Worm (Caenorhabditis elegans) whole organism, late embryonic: ENCODE data around the gene csn-5.

Source experiments
- F13H6.1 ChIP-seq: sonication (generic microtip); optimal IDR thresholded peaks from 2 replicates; lab custom pipeline; 2016; ENCODE audit warnings: missing genetic modification characterization, missing compliant biosample characterization
- K02D7.2 ChIP-seq: sonication (generic microtip); optimal IDR thresholded peaks from 2 replicates; lab custom pipeline; 2017; ENCODE audit warnings: mild to moderate bottlenecking, missing genetic modification characterization, missing compliant biosample characterization
- T23F11.4 ChIP-seq: fragments of 200-800 bp; sonication (Bioruptor generic); optimal IDR thresholded peaks from 2 replicates; lab custom pipeline; 2018; ENCODE audit warnings: mild to moderate bottlenecking, missing genetic modification characterization, missing compliant biosample characterization
- Y22D7AL.16 ChIP-seq: sonication (generic microtip); optimal IDR thresholded peaks from 2 replicates; lab custom pipeline; 2016; ENCODE audit warnings: missing genetic modification characterization, missing compliant biosample characterization
- ahr-1 ChIP-seq: sonication (generic microtip); optimal IDR thresholded peaks from 2 replicates; lab custom pipeline; 2016; ENCODE audit warnings: missing genetic modification characterization, missing compliant biosample characterization
- ama-1 ChIP-seq: fragments of 150-350 bp; optimal IDR thresholded peaks from 2 replicates; lab custom pipeline; 2014
- ceh-14 ChIP-seq: sonication (generic microtip); optimal IDR thresholded peaks from 2 replicates; lab custom pipeline; 2016; ENCODE audit warnings: missing genotype, missing genetic modification characterization, missing compliant biosample characterization
- ceh-18 ChIP-seq: sonication (generic microtip); optimal IDR thresholded peaks from 2 replicates; lab custom pipeline; 2016; ENCODE audit warnings: missing genetic modification characterization, missing compliant biosample characterization
- ceh-19 ChIP-seq: fragments of 200-800 bp; sonication (Bioruptor generic); optimal IDR thresholded peaks from 2 replicates; lab custom pipeline; 2018; ENCODE audit warnings: mild to moderate bottlenecking, missing genetic modification characterization, missing compliant biosample characterization
- ceh-2 ChIP-seq: sonication (generic microtip); optimal IDR thresholded peaks from 2 replicates; lab custom pipeline; 2016; ENCODE audit warnings: missing genotype, missing genetic modification characterization, missing compliant biosample characterization
- ceh-30 ChIP-seq: fragments of 150-350 bp; optimal IDR thresholded peaks from 2 replicates; lab custom pipeline; 2014; ENCODE audit warnings: missing biosample characterization, missing genetic modification characterization
- ceh-34 ChIP-seq: sonication (generic microtip); optimal IDR thresholded peaks from 2 replicates; lab custom pipeline; 2016; ENCODE audit warnings: mild to moderate bottlenecking, missing genetic modification characterization, missing compliant biosample characterization
- ceh-48 ChIP-seq: sonication (generic microtip); optimal IDR thresholded peaks from 2 replicates; lab custom pipeline; 2016; ENCODE audit warnings: missing genetic modification characterization, inconsistent platforms, missing compliant biosample characterization
- dve-1 ChIP-seq: sonication (generic microtip); optimal IDR thresholded peaks from 2 replicates; lab custom pipeline; 2017; ENCODE audit warnings: antibody characterized with exemption, mild to moderate bottlenecking, missing genetic modification characterization, missing compliant biosample characterization
- elt-2 ChIP-seq: sonication (generic microtip); optimal IDR thresholded peaks from 2 replicates; lab custom pipeline; 2016; ENCODE audit warnings: missing genetic modification reagents, missing genetic modification characterization, missing compliant biosample characterization
- ets-4 ChIP-seq: sonication (generic microtip); optimal IDR thresholded peaks from 2 replicates; lab custom pipeline; 2016; ENCODE audit warnings: missing genetic modification characterization, missing compliant biosample characterization
- eyg-1 ChIP-seq: sonication (generic microtip); optimal IDR thresholded peaks from 2 replicates; lab custom pipeline; 2016; ENCODE audit warnings: missing genotype, missing genetic modification characterization, missing compliant biosample characterization
- fax-1 ChIP-seq: sonication (generic microtip); optimal IDR thresholded peaks from 2 replicates; lab custom pipeline; 2016; ENCODE audit warnings: missing genotype, missing genetic modification characterization, missing compliant biosample characterization
- fkh-10 ChIP-seq: fragments of 150-350 bp; optimal IDR thresholded peaks from 2 replicates; lab custom pipeline; 2014; ENCODE audit warnings: missing biosample characterization, missing genetic modification reagents, missing genetic modification characterization
- fkh-6 ChIP-seq: sonication (generic microtip); optimal IDR thresholded peaks from 2 replicates; lab custom pipeline; 2016; ENCODE audit warnings: missing genetic modification characterization, missing compliant biosample characterization
- gmeb-2 ChIP-seq: sonication (generic microtip); optimal IDR thresholded peaks from 2 replicates; lab custom pipeline; 2016; ENCODE audit warnings: missing genetic modification characterization, inconsistent platforms, missing compliant biosample characterization
- hlh-15 ChIP-seq: sonication (generic microtip); optimal IDR thresholded peaks from 2 replicates; lab custom pipeline; 2016; ENCODE audit warnings: missing genetic modification characterization, missing compliant biosample characterization
- hlh-30 ChIP-seq: sonication (generic microtip); optimal IDR thresholded peaks from 2 replicates; lab custom pipeline; 2017; ENCODE audit warnings: antibody characterized with exemption, missing genetic modification characterization, missing compliant biosample characterization; ENCODE audit not compliant: insufficient read depth
- lin-11 ChIP-seq: fragments of 200-800 bp; sonication (Bioruptor generic); optimal IDR thresholded peaks from 2 replicates; lab custom pipeline; 2018; ENCODE audit warnings: mild to moderate bottlenecking, missing genetic modification characterization, missing compliant biosample characterization
- madf-2 ChIP-seq: sonication (generic microtip); optimal IDR thresholded peaks from 2 replicates; lab custom pipeline; 2017; ENCODE audit warnings: missing genetic modification characterization, missing compliant biosample characterization
- mec-3 ChIP-seq: sonication (generic microtip); optimal IDR thresholded peaks from 2 replicates; lab custom pipeline; 2016; ENCODE audit warnings: borderline replicate concordance, missing genetic modification characterization, missing compliant biosample characterization
- nhr-11 ChIP-seq: fragments of 150-350 bp; optimal IDR thresholded peaks from 2 replicates; lab custom pipeline; 2014; ENCODE audit warnings: missing biosample characterization, missing genetic modification characterization
- npax-4 ChIP-seq: sonication (generic microtip); optimal IDR thresholded peaks from 2 replicates; lab custom pipeline; 2016; ENCODE audit warnings: missing genetic modification characterization, missing compliant biosample characterization
- odd-2 ChIP-seq: sonication (generic microtip); optimal IDR thresholded peaks from 2 replicates; lab custom pipeline; 2017; ENCODE audit warnings: antibody characterized with exemption, mild to moderate bottlenecking, missing genetic modification characterization, missing compliant biosample characterization
- pag-3 ChIP-seq: sonication (generic microtip); optimal IDR thresholded peaks from 2 replicates; lab custom pipeline; 2016; ENCODE audit warnings: missing compliant biosample characterization, missing genetic modification characterization, borderline replicate concordance
- pat-9 ChIP-seq: fragments of 200-800 bp; sonication (Bioruptor generic); optimal IDR thresholded peaks from 2 replicates; lab custom pipeline; 2018; ENCODE audit warnings: mild to moderate bottlenecking, missing genetic modification characterization, moderate library complexity, missing compliant biosample characterization
- ref-2 ChIP-seq: sonication (generic microtip); optimal IDR thresholded peaks from 2 replicates; lab custom pipeline; 2016; ENCODE audit warnings: missing genetic modification characterization, missing compliant biosample characterization
- rnt-1 ChIP-seq: sonication (generic microtip); optimal IDR thresholded peaks from 2 replicates; lab custom pipeline; 2016; ENCODE audit warnings: missing genetic modification characterization, missing compliant biosample characterization
- syd-9 ChIP-seq: sonication (generic microtip); optimal IDR thresholded peaks from 2 replicates; lab custom pipeline; 2016; ENCODE audit warnings: mild to moderate bottlenecking, missing genetic modification characterization, moderate library complexity, missing compliant biosample characterization
- tbx-2 ChIP-seq: sonication (generic microtip); optimal IDR thresholded peaks from 2 replicates; lab custom pipeline; 2016; ENCODE audit warnings: missing genetic modification characterization, missing compliant biosample characterization
- tbx-7 ChIP-seq: sonication (generic microtip); optimal IDR thresholded peaks from 2 replicates; lab custom pipeline; 2016; ENCODE audit warnings: missing genotype, missing genetic modification characterization, missing compliant biosample characterization
- unc-86 ChIP-seq: sonication (generic microtip); optimal IDR thresholded peaks from 2 replicates; lab custom pipeline; 2016; ENCODE audit warnings: missing genetic modification characterization, missing compliant biosample characterization
- zip-5 ChIP-seq: sonication (generic microtip); optimal IDR thresholded peaks from 2 replicates; lab custom pipeline; 2016; ENCODE audit warnings: missing genetic modification characterization, missing compliant biosample characterization
- ztf-16 ChIP-seq: sonication (generic microtip); optimal IDR thresholded peaks from 2 replicates; lab custom pipeline; 2017; ENCODE audit warnings: missing genetic modification characterization, missing compliant biosample characterization

The csn-5 gene

ce11 chrIV:5635551-5635950 lies 13.8 kb upstream of the csn-5 start, which contains the start of gene srd-13:
TSS of gene srd-13 (minus strand) at chrIV:5635651.
- TF ChIP-seq T23F11.4 (no peak), ceh-19 (GFP tag; lab: Kevin White, UChicago) (no peak)

ce11 chrIV:5645514-5646052 lies 3.8 kb upstream of the csn-5 start, which contains the start of the genes srd-8 and B0547.2:
TSS of gene srd-8 (minus strand) at chrIV:5645614.
TSS of gene B0547.2 (plus strand) at chrIV:5646002.
- TF ChIP-seq ceh-48 (no peak), madf-2 (tag; lab: Kevin White, UChicago) (no peak), mec-3 (tag; lab: Kevin White, UChicago) (no peak), zip-5 (tag; lab: Kevin White, UChicago) (no peak), fkh-10 (no peak), ahr-1 (tag; lab: Kevin White, UChicago) (no peak), syd-9 (tag; lab: Kevin White, UChicago) (no peak), ref-2 (tag; lab: Kevin White, UChicago) (no peak)

- TF ChIP-seq pag-3 (tag; lab: Kevin White, UChicago) (no peak), lin-11 (no peak), ztf-16 (tag; lab: Kevin White, UChicago) (no peak), ama-1 (lab: Kevin White, UChicago) (no peak), ets-4 (tag; lab: Kevin White, UChicago) (no peak), K02D7.2 (tag; lab: Kevin White, UChicago) (no peak), Y22D7AL.16 (tag; lab: Kevin White, UChicago) (no peak), gmeb-2 (tag; lab: Kevin White, UChicago) (no peak), dve-1 (tag; lab: Kevin White, UChicago) (no peak), elt-2 (tag; lab: Kevin White, UChicago) (no peak)
These were observed 1.5 kb downstream of the csn-5 start for ce11 chrIV:5650761-5651332.

- TF ChIP-seq nhr-11 (no peak), npax-4 (tag; lab: Kevin White, UChicago) (no peak), elt-2 (tag; lab: Kevin White, UChicago) (peak; percentile 71), ceh-19 (GFP tag; lab: Kevin White, UChicago) (no peak), fax-1 (tag; lab: Kevin White, UChicago) (no peak), fkh-6 (tag; lab: Kevin White, UChicago) (no peak), ceh-34 (no peak), dve-1 (tag; lab: Kevin White, UChicago) (peak; percentile 7), hlh-15 (no peak), ceh-14 (no peak), hlh-30 (tag; lab: Kevin White, UChicago) (no peak), ceh-48 (no peak)
These were observed 3.6 kb downstream of the csn-5 start for ce11 chrIV:5652811-5653483.

ce11 chrIV:5653649-5654048 lies 4.3 kb downstream of the csn-5 start, which contains the start of gene clec-178:
TSS of gene clec-178 (plus strand) at chrIV:5653949.
- TF ChIP-seq ceh-30 (tag; lab: Kevin White, UChicago), result no peak
- no peak for TF ChIP-seq tbx-7 (tag; lab: Kevin White, UChicago)
- no peak for TF ChIP-seq odd-2 (tag; lab: Kevin White, UChicago)
- TF ChIP-seq ceh-14, result no peak
- TF ChIP-seq eyg-1, result no peak
- TF ChIP-seq ceh-2 (tag; lab: Kevin White, UChicago), result no peak
- TF ChIP-seq rnt-1 (tag; lab: Kevin White, UChicago), result no peak
- TF ChIP-seq unc-86 (tag; lab: Kevin White, UChicago), result no peak
- no peak for TF ChIP-seq tbx-2 (tag; lab: Kevin White, UChicago)
- TF ChIP-seq pat-9 (tag; lab: Kevin White, UChicago), result no peak
- TF ChIP-seq F13H6.1, result no peak
- no peak for TF ChIP-seq ceh-18 (tag; lab: Kevin White, UChicago)
